Worm (Caenorhabditis elegans) whole organism, young adult: ENCODE results near the gene F26A1.9.

Experiments
- B0261.1 ChIP-seq: sonication (generic microtip); optimal IDR thresholded peaks from 2 replicates; lab custom pipeline; 2016; ENCODE audit warnings: mild to moderate bottlenecking, missing genetic modification characterization, moderate library complexity, missing compliant biosample characterization
- T07F8.4 ChIP-seq: sonication (generic microtip); optimal IDR thresholded peaks from 2 replicates; lab custom pipeline; 2016; ENCODE audit warnings: mild to moderate bottlenecking, missing genetic modification characterization, moderate library complexity, missing compliant biosample characterization
- aptf-2 ChIP-seq: fragments of 200-800 bp; sonication (Bioruptor generic); conservative IDR thresholded peaks from 2 replicates; pipeline ENCODE4 v1.3.6; 2022; ENCODE audit warnings: missing genetic modification reagents, missing genetic modification characterization, missing compliant biosample characterization
- cebp-1 ChIP-seq, 2 experiments: fragments of 200-800 bp in 1 of 2; sonication (Bioruptor generic) in 1 of 2; sonication (generic microtip) in 1 of 2; IDR thresholded peaks in 1 of 2; optimal IDR thresholded peaks in 1 of 2; 2 replicates each; pipeline versions ENCODE4 v1.3.6 to Lab custom; 2017 to 2022; ENCODE audit warnings: missing compliant biosample characterization in 2 of 2, missing genetic modification characterization in 2 of 2, mild to moderate bottlenecking in 1 of 2, missing genetic modification reagents in 1 of 2, moderate library complexity in 1 of 2
- efl-1 ChIP-seq: fragments of 150-350 bp; optimal IDR thresholded peaks from 2 replicates; lab custom pipeline; 2014; ENCODE audit warnings: missing biosample characterization, missing genetic modification reagents, missing genetic modification characterization
- hrde-1 ChIP-seq: sonication (generic microtip); optimal IDR thresholded peaks from 2 replicates; lab custom pipeline; 2016; ENCODE audit warnings: missing genetic modification characterization, mild to moderate bottlenecking, missing compliant biosample characterization, moderate library complexity, missing genotype, missing genetic modification reagents, borderline replicate concordance
- mxl-1 ChIP-seq: sonication (generic microtip); optimal IDR thresholded peaks from 2 replicates; lab custom pipeline; 2016; ENCODE audit warnings: missing genetic modification characterization, missing compliant biosample characterization
- sea-2 ChIP-seq: fragments of 200-800 bp; sonication (Bioruptor generic); IDR thresholded peaks from 2 replicates; pipeline ENCODE4 v1.3.6; 2022; ENCODE audit warnings: missing genetic modification characterization, missing compliant biosample characterization

DNA sequence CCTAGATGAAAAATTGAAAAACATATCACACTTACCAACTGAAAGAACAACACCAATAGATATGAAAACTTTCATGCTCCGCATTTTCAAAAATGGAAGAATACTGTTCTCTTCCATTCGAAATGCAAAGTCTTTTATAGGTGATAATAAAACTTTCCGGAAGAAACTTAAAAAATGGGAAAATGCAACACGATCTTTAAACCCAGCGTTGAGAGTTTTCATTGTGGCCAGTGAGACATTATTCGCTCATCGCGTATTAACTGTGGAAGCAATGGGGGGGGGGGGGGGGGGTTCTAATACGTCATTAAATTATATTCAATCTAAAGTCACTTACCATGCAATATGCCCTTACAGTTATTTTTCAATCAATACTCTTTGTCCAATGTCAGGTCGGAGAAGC is 15.0 kb upstream of the F26A1.9 start, which contains the start of the genes clec-157 and fkh-5:
- TF ChIP-seq T07F8.4 (tag; lab: Kevin White, UChicago) = no peak
- no peak for TF ChIP-seq hrde-1 (tag; lab: Kevin White, UChicago)
- TF ChIP-seq aptf-2 (GFP tag; lab: Robert Waterston, UW) = no peak
- TF ChIP-seq sea-2 (GFP tag; lab: Robert Waterston, UW) = no peak
- TF ChIP-seq cebp-1 (GFP tag; IDR thresholded peaks at IDR 0.05; lab: Robert Waterston, UW) = no peak
- TF ChIP-seq cebp-1 (tag; optimal IDR thresholded peaks at IDR 0.05; lab: Kevin White, UChicago) = no peak
- TF ChIP-seq B0261.1 = no peak
- TF ChIP-seq efl-1 (GFP tag; lab: Kevin White, UChicago) = no peak
- no peak for TF ChIP-seq mxl-1 (tag; lab: Kevin White, UChicago)
